Worm (Caenorhabditis elegans): ENCODE data around the gene T01B7.9.

DNA sequence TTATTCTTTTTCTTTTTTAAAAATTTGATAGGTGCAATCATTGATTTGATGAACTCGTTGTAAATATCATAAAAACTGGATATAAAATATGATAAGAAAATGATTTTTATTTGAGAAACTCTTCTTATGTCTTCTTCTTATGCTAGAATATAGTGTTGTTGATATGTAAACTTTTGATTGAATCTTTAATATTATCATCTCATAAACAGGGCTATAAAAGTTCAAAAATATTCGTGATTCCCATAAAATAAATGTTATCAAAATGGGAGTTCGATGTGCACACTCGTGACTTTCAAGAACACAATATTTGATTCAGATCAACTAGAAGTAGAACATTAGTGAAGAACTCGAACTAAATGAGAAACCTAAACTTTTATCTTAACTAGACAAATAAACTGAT lies 12.4 kb upstream of the T01B7.9 start:
- TF ChIP-seq nhr-28 (tag; optimal IDR thresholded peaks at IDR 0.05) (no peak), elt-3 (tag; optimal IDR thresholded peaks at IDR 0.05) (no peak)
